Fruit fly (Drosophila melanogaster) whole organism, embryonic: Measurements from ENCODE around the gene Arf4.

ENCODE experiments used
- Atf6 ChIP-seq: fragments of 200-800 bp; sonication (Bioruptor generic); IDR thresholded peaks from 2 replicates; pipeline ENCODE4 v1.3.6; 2022; ENCODE audit warnings: missing biosample characterization, missing genetic modification characterization
- Bdp1 ChIP-seq: fragments of 200-800 bp; sonication (Bioruptor generic); optimal IDR thresholded peaks from 3 replicates; lab custom pipeline; 2016; ENCODE audit warnings: missing biosample characterization, missing genetic modification characterization
- CG10209 ChIP-seq: fragments of 200-800 bp; sonication (Bioruptor generic); optimal IDR thresholded peaks from 3 replicates; lab custom pipeline; 2017; ENCODE audit warnings: missing biosample characterization, mild to moderate bottlenecking, missing genetic modification characterization, missing genetic modification reagents
- CG10267 ChIP-seq: fragments of 200-800 bp; sonication (Bioruptor generic); optimal IDR thresholded peaks from 2 replicates; lab custom pipeline; 2018; ENCODE audit warnings: missing biosample characterization, mild to moderate bottlenecking, missing genetic modification characterization, moderate library complexity
- CG10543 ChIP-seq: fragments of 200-800 bp; sonication (Bioruptor generic); optimal IDR thresholded peaks from 3 replicates; lab custom pipeline; 2017; ENCODE audit warnings: missing biosample characterization, mild to moderate bottlenecking, missing genetic modification characterization, moderate library complexity
- CG10979 ChIP-seq: fragments of 200-800 bp; sonication (Bioruptor generic); optimal IDR thresholded peaks from 2 replicates; lab custom pipeline; 2018; ENCODE audit warnings: missing biosample characterization, mild to moderate bottlenecking, missing genetic modification characterization, moderate library complexity
- CG11085 ChIP-seq: fragments of 200-800 bp; sonication (Bioruptor generic); IDR thresholded peaks from 2 replicates; pipeline ENCODE4 v1.3.6; 2022; ENCODE audit warnings: missing biosample characterization, missing genetic modification characterization
- CG11456 ChIP-seq: fragments of 200-800 bp; sonication (Bioruptor generic); IDR thresholded peaks from 3 replicates; pipeline ENCODE4 v1.3.6; 2022; ENCODE audit warnings: missing biosample characterization, missing genetic modification characterization
- CG12769 ChIP-seq: fragments of 200-800 bp; sonication (Bioruptor generic); optimal IDR thresholded peaks from 2 replicates; lab custom pipeline; 2019; ENCODE audit warnings: missing biosample characterization, mild to moderate bottlenecking, missing genetic modification characterization, moderate library complexity
- CG13424 ChIP-seq: fragments of 200-800 bp; sonication (Bioruptor generic); optimal IDR thresholded peaks from 2 replicates; lab custom pipeline; 2019; ENCODE audit warnings: missing biosample characterization, mild to moderate bottlenecking, missing genetic modification characterization, moderate library complexity
- CG13894 ChIP-seq: fragments of 200-800 bp; sonication (Bioruptor generic); optimal IDR thresholded peaks from 3 replicates; lab custom pipeline; 2018; ENCODE audit warnings: missing biosample characterization, mild to moderate bottlenecking, missing genetic modification characterization, moderate library complexity
- CG14710 ChIP-seq: fragments of 200-800 bp; sonication (Bioruptor generic); optimal IDR thresholded peaks from 3 replicates; lab custom pipeline; 2019; ENCODE audit warnings: missing biosample characterization, mild to moderate bottlenecking, missing genetic modification characterization, moderate library complexity
- CG17385 ChIP-seq: fragments of 200-800 bp; sonication (Bioruptor generic); optimal IDR thresholded peaks from 3 replicates; lab custom pipeline; 2018; ENCODE audit warnings: missing biosample characterization, mild to moderate bottlenecking, missing genetic modification characterization
- CG30020 ChIP-seq: fragments of 200-800 bp; optimal IDR thresholded peaks from 2 replicates; lab custom pipeline; 2019; ENCODE audit warnings: missing biosample characterization, mild to moderate bottlenecking, missing genetic modification characterization, moderate library complexity
- CG3995 ChIP-seq: fragments of 200-800 bp; sonication (Bioruptor generic); optimal IDR thresholded peaks from 3 replicates; lab custom pipeline; 2016; ENCODE audit warnings: missing biosample characterization, missing genetic modification characterization
- CG4617 ChIP-seq: fragments of 200-800 bp; sonication (Bioruptor generic); optimal IDR thresholded peaks from 3 replicates; lab custom pipeline; 2016; ENCODE audit warnings: missing biosample characterization, missing genetic modification characterization, borderline replicate concordance
- CG4707 ChIP-seq: fragments of 200-800 bp; sonication (Bioruptor generic); optimal IDR thresholded peaks from 2 replicates; lab custom pipeline; 2018; ENCODE audit warnings: missing biosample characterization, mild to moderate bottlenecking, missing genetic modification characterization, moderate library complexity
- CG5245 ChIP-seq: fragments of 200-800 bp; sonication (Bioruptor generic); optimal IDR thresholded peaks from 3 replicates; lab custom pipeline; 2016; ENCODE audit warnings: missing biosample characterization, missing genetic modification characterization
- CG7786 ChIP-seq: fragments of 200-800 bp; sonication (Bioruptor generic); optimal IDR thresholded peaks from 2 replicates; lab custom pipeline; 2016; ENCODE audit warnings: missing biosample characterization, missing genetic modification characterization
- CG7839 ChIP-seq: fragments of 200-800 bp; sonication (Bioruptor generic); optimal IDR thresholded peaks from 3 replicates; lab custom pipeline; 2018; ENCODE audit warnings: missing biosample characterization, mild to moderate bottlenecking, missing genetic modification characterization, moderate library complexity
- Camta ChIP-seq: fragments of 200-800 bp; sonication (Bioruptor generic); optimal IDR thresholded peaks from 2 replicates; lab custom pipeline; 2016; ENCODE audit warnings: missing biosample characterization, missing genetic modification characterization
- CkIIα-i1 ChIP-seq: fragments of 200-800 bp; sonication (Bioruptor generic); IDR thresholded peaks from 2 replicates; pipeline ENCODE4 v1.3.6; 2022; ENCODE audit warnings: missing biosample characterization, missing genetic modification characterization
- Dip2 ChIP-seq: fragments of 200-800 bp; sonication (Bioruptor generic); IDR thresholded peaks from 2 replicates; pipeline ENCODE4 v1.3.6; 2022; ENCODE audit warnings: missing biosample characterization, missing genetic modification characterization
- Dip3 ChIP-seq: fragments of 200-800 bp; sonication (Bioruptor generic); optimal IDR thresholded peaks from 3 replicates; lab custom pipeline; 2016; ENCODE audit warnings: missing biosample characterization, missing genetic modification characterization
- Dll ChIP-seq: fragments of 200-800 bp; sonication (Bioruptor generic); IDR thresholded peaks from 4 replicates; pipeline ENCODE4 v1.3.6; 2022; ENCODE audit warnings: missing biosample characterization, missing genetic modification characterization; ENCODE audit not compliant: partially characterized antibody
- Doc3 ChIP-seq: fragments of 200-800 bp; sonication (Bioruptor generic); IDR thresholded peaks from 3 replicates; pipeline ENCODE4 v1.3.6; 2022; ENCODE audit warnings: missing biosample characterization, missing genetic modification characterization; ENCODE audit not compliant: partially characterized antibody
- Fer3 ChIP-seq: fragments of 200-800 bp; sonication (Bioruptor generic); optimal IDR thresholded peaks from 2 replicates; lab custom pipeline; 2018; ENCODE audit warnings: missing biosample characterization, mild to moderate bottlenecking, missing genetic modification characterization, moderate library complexity
- HLH54F ChIP-seq: fragments of 200-800 bp; sonication (Bioruptor generic); optimal IDR thresholded peaks from 3 replicates; lab custom pipeline; 2016; ENCODE audit warnings: missing biosample characterization, missing genetic modification characterization
- NfI ChIP-seq: fragments of 200-800 bp; sonication (Bioruptor generic); optimal IDR thresholded peaks from 3 replicates; lab custom pipeline; 2018; ENCODE audit warnings: missing biosample characterization, mild to moderate bottlenecking, missing genetic modification characterization, moderate library complexity
- Oli ChIP-seq: fragments of 200-800 bp; sonication (Bioruptor generic); optimal IDR thresholded peaks from 2 replicates; lab custom pipeline; 2018; ENCODE audit warnings: missing biosample characterization, mild to moderate bottlenecking, missing genetic modification characterization, moderate library complexity
- Sry-δ ChIP-seq: fragments of 200-800 bp; sonication (Bioruptor generic); optimal IDR thresholded peaks from 2 replicates; lab custom pipeline; 2016; ENCODE audit warnings: missing biosample characterization, missing genetic modification characterization
- Taf1 ChIP-seq: fragments of 200-800 bp; sonication (Bioruptor generic); IDR thresholded peaks from 2 replicates; pipeline ENCODE4 v1.3.6; 2022; ENCODE audit warnings: missing biosample characterization, missing genetic modification characterization
- Vsx1 ChIP-seq: fragments of 200-800 bp; sonication (Bioruptor generic); optimal IDR thresholded peaks from 2 replicates; lab custom pipeline; 2017; ENCODE audit warnings: missing biosample characterization, mild to moderate bottlenecking, missing genetic modification characterization, missing genetic modification reagents
- YL-1 ChIP-seq: fragments of 200-800 bp; sonication (Bioruptor generic); optimal IDR thresholded peaks from 3 replicates; lab custom pipeline; 2017; ENCODE audit warnings: missing biosample characterization, mild to moderate bottlenecking, missing genetic modification characterization
- bab2 ChIP-seq: fragments of 200-800 bp; sonication (Bioruptor generic); optimal IDR thresholded peaks from 2 replicates; lab custom pipeline; 2016; ENCODE audit warnings: missing biosample characterization, missing genetic modification characterization
- chinmo ChIP-seq: fragments of 200-800 bp; sonication (Bioruptor generic); IDR thresholded peaks from 4 replicates; pipeline ENCODE4 v1.3.6; 2022; ENCODE audit warnings: missing biosample characterization, missing genetic modification characterization; ENCODE audit not compliant: partially characterized antibody
- chn ChIP-seq: fragments of 200-800 bp; sonication (Bioruptor generic); optimal IDR thresholded peaks from 2 replicates; lab custom pipeline; 2016; ENCODE audit warnings: missing biosample characterization, missing genetic modification characterization
- disco-r ChIP-seq: fragments of 200-800 bp; sonication (Bioruptor generic); optimal IDR thresholded peaks from 2 replicates; lab custom pipeline; 2016; ENCODE audit warnings: missing biosample characterization, missing genetic modification characterization
- dysf ChIP-seq: fragments of 200-800 bp; sonication (Bioruptor generic); IDR thresholded peaks from 3 replicates; pipeline ENCODE4 v1.3.6; 2022; ENCODE audit warnings: missing biosample characterization, missing genetic modification characterization
- eve ChIP-seq, 2 experiments: fragments of >200 bp; optimal IDR thresholded peaks; 2 replicates each; lab custom pipeline; 2017; ENCODE audit warnings: missing biosample characterization in 2 of 2, missing genetic modification characterization in 2 of 2
- grau ChIP-seq: fragments of 200-800 bp; optimal IDR thresholded peaks from 3 replicates; lab custom pipeline; 2019; ENCODE audit warnings: missing biosample characterization, mild to moderate bottlenecking, missing genetic modification characterization, moderate library complexity
- ind ChIP-seq: fragments of 200-800 bp; sonication (Bioruptor generic); optimal IDR thresholded peaks from 3 replicates; lab custom pipeline; 2016; ENCODE audit warnings: missing biosample characterization, missing genetic modification characterization
- klu ChIP-seq: fragments of 200-800 bp; sonication (Bioruptor generic); IDR thresholded peaks from 2 replicates; pipeline ENCODE4 v1.3.6; 2022; ENCODE audit warnings: missing biosample characterization, missing genetic modification characterization
- lilli ChIP-seq: fragments of 200-800 bp; sonication (Bioruptor generic); optimal IDR thresholded peaks from 3 replicates; lab custom pipeline; 2016; ENCODE audit warnings: missing biosample characterization, missing genetic modification characterization
- lmd ChIP-seq: fragments of 200-800 bp; sonication (Bioruptor generic); IDR thresholded peaks from 2 replicates; pipeline ENCODE4 v1.3.6; 2022; ENCODE audit warnings: missing biosample characterization, missing genetic modification characterization
- onecut ChIP-seq: fragments of 200-800 bp; sonication (Bioruptor generic); IDR thresholded peaks from 2 replicates; pipeline ENCODE4 v1.3.6; 2022; ENCODE audit warnings: missing biosample characterization, missing genetic modification characterization
- prd ChIP-seq, 3 experiments: fragments of >200 bp in 2 of 3; fragments of 200-800 bp in 1 of 3; sonication (Bioruptor generic) in 1 of 3; optimal IDR thresholded peaks in 2 of 3; IDR thresholded peaks in 1 of 3; 2 replicates in 2 of 3; 3 replicates in 1 of 3; pipeline versions ENCODE4 v1.3.6 to Lab custom; 2017 to 2022; ENCODE audit warnings: missing biosample characterization in 1 of 3, missing genetic modification characterization in 1 of 3
- sens ChIP-seq: fragments of 200-800 bp; sonication (Bioruptor generic); peaks from one replicate; lab custom pipeline; 2016; ENCODE audit warnings: missing biosample characterization, missing genetic modification characterization
- sim ChIP-seq: fragments of 200-800 bp; sonication (Bioruptor generic); IDR thresholded peaks from 2 replicates; pipeline ENCODE4 v1.3.6; 2022; ENCODE audit warnings: missing biosample characterization, missing genetic modification characterization
- slou ChIP-seq: fragments of 200-800 bp; sonication (Bioruptor generic); optimal IDR thresholded peaks from 3 replicates; lab custom pipeline; 2016; ENCODE audit warnings: missing biosample characterization, missing genetic modification characterization
- ssp ChIP-seq: fragments of 200-800 bp; sonication (Bioruptor generic); IDR thresholded peaks from 2 replicates; pipeline ENCODE4 v1.3.6; 2022; ENCODE audit warnings: missing biosample characterization, missing genetic modification characterization

Arf4 gene

DNA sequence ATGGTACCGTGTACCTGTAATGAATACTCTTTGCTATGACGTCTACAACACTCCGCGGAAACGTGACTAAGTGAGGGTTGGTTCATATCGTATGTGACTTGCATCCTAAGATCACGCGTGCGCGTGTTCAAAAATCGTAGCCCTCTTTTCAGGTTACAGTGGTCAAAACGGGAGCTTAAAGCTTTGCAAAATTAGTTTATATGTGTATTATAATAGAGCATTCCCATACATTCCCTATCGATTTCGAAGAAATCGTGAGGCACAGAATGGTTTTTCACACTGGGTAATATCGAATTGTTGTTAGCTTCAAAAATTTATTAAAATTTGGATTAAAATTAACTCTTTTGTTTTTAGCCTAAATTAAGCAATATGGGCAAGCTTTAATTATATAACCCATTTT is 22.5 kb downstream of the Arf4 start:
- TF ChIP-seq Oli (tag; lab: Kevin White, UChicago) = no peak
- TF ChIP-seq eve (GFP tag; optimal IDR thresholded peaks at IDR 0.05; lab: Kevin White, UChicago) = peak in 1 of 2 experiments; percentile 57
- no peak for TF ChIP-seq CG13424 (tag; lab: Kevin White, UChicago)
- TF ChIP-seq HLH54F (GFP tag; lab: Kevin White, UChicago) = peak; percentile 13
- TF ChIP-seq CG5245 (GFP tag; lab: Kevin White, UChicago) = no peak
- no peak for TF ChIP-seq klu
- peak; percentile 58 for TF ChIP-seq onecut (GFP tag; lab: Robert Waterston, UW)
- no peak for TF ChIP-seq CkIIα-i1 (GFP tag; lab: Robert Waterston, UW)
- TF ChIP-seq ssp (GFP tag; lab: Robert Waterston, UW) = peak; percentile 95
- TF ChIP-seq CG10209 = no peak
- no peak for TF ChIP-seq bab2 (GFP tag; lab: Kevin White, UChicago)
- no peak for TF ChIP-seq Fer3 (tag; lab: Kevin White, UChicago)
- peak; percentile 29 for TF ChIP-seq CG12769 (tag; lab: Kevin White, UChicago)
- no peak for TF ChIP-seq lmd
- no peak for TF ChIP-seq CG7839 (tag; lab: Kevin White, UChicago)
- no peak for TF ChIP-seq Taf1 (GFP tag; lab: Robert Waterston, UW)
- no peak for TF ChIP-seq chinmo (GFP tag; lab: Robert Waterston, UW)
- TF ChIP-seq CG7786 = no peak
- TF ChIP-seq Atf6 (GFP tag; lab: Robert Waterston, UW) = no peak
- TF ChIP-seq chn = no peak
- TF ChIP-seq CG11085 (GFP tag; lab: Robert Waterston, UW) = no peak
- TF ChIP-seq CG17385 (GFP tag; lab: Kevin White, UChicago) = peak; percentile 38
- no peak for TF ChIP-seq slou (GFP tag; lab: Kevin White, UChicago)
- peak; percentile 80 for TF ChIP-seq sens
- TF ChIP-seq CG10979 (tag; lab: Kevin White, UChicago) = no peak
- no peak for TF ChIP-seq Dip3
- TF ChIP-seq sim = no peak
- TF ChIP-seq dysf (GFP tag; lab: Robert Waterston, UW) = no peak
- TF ChIP-seq CG4707 (GFP tag; lab: Kevin White, UChicago) = peak; percentile 24
- TF ChIP-seq Bdp1 (GFP tag; lab: Kevin White, UChicago) = no peak
- no peak for TF ChIP-seq Camta (GFP tag; lab: Kevin White, UChicago)
- TF ChIP-seq CG10543 (GFP tag; lab: Kevin White, UChicago) = no peak
- no peak for TF ChIP-seq Dip2 (GFP tag; lab: Robert Waterston, UW)
- peak; percentile 32 for TF ChIP-seq CG3995 (GFP tag; lab: Kevin White, UChicago)
- TF ChIP-seq YL-1 (GFP tag; lab: Kevin White, UChicago) = peak; percentile 22
- no peak for TF ChIP-seq prd (optimal IDR thresholded peaks at IDR 0.05; lab: Kevin White, UChicago)
- no peak for TF ChIP-seq prd (GFP tag; IDR thresholded peaks at IDR 0.05; lab: Robert Waterston, UW)
- TF ChIP-seq lilli (GFP tag; lab: Kevin White, UChicago) = peak; percentile 21
- no peak for TF ChIP-seq disco-r (GFP tag; lab: Kevin White, UChicago)
- TF ChIP-seq CG11456 = no peak
- no peak for TF ChIP-seq NfI
- peak; percentile 96 for TF ChIP-seq CG30020
- peak; percentile 32 for TF ChIP-seq Vsx1 (GFP tag; lab: Kevin White, UChicago)
- no peak for TF ChIP-seq Doc3 (GFP tag; lab: Robert Waterston, UW)
- no peak for TF ChIP-seq CG4617
- TF ChIP-seq grau = no peak
- TF ChIP-seq Dll (GFP tag; lab: Robert Waterston, UW) = peak; percentile 33; the same call in 1 of the 4 replicates
- peak; percentile 4 for TF ChIP-seq CG10267
- peak; percentile 2 for TF ChIP-seq CG14710
- TF ChIP-seq Sry-δ (GFP tag; lab: Kevin White, UChicago) = peak; percentile 28
- TF ChIP-seq CG13894 (tag; lab: Kevin White, UChicago) = peak; percentile 70
- TF ChIP-seq ind = no peak
